4 fruit fly cellular contexts compared by ENCODE assay signal in genomic region chr3R:16447448-16448045, dm6.
TF ChIP-seq lines count a peak whose summit lies in the region.

No protein-coding gene starts in this region.

- no peak for TF ChIP-seq CTCF in whole organism, embryonic (GFP tag; optimal IDR thresholded peaks at IDR 0.05; lab: Kevin White, UChicago)

TF ChIP-seq in whole organism, adult, 20 proteins besides CTCF, POLR2A, EP300 and RAD21:
- no peak for TF ChIP-seq CG14711 (tag; optimal IDR thresholded peaks at IDR 0.05; lab: Kevin White, UChicago)
- TF ChIP-seq cic (GFP tag; optimal IDR thresholded peaks at IDR 0.05; lab: Kevin White, UChicago): peak; percentile 7
- peak; percentile 69 for TF ChIP-seq kay (GFP tag; lab: Kevin White, UChicago; ENCODE audit: borderline replicate concordance)

TF ChIP-seq in whole organism, embryonic, 481 proteins besides CTCF, POLR2A, EP300 and RAD21:
- TF ChIP-seq sug (tag; optimal IDR thresholded peaks at IDR 0.05; lab: Kevin White, UChicago): peak; percentile 51
- peak; percentile 75 for TF ChIP-seq exex (tag; optimal IDR thresholded peaks at IDR 0.05; lab: Kevin White, UChicago)
- TF ChIP-seq CG30431 (GFP tag; optimal IDR thresholded peaks at IDR 0.05; lab: Kevin White, UChicago): no peak
- no peak for TF ChIP-seq Tbp (GFP tag; optimal IDR thresholded peaks at IDR 0.05; lab: Kevin White, UChicago)
- TF ChIP-seq onecut (GFP tag; IDR thresholded peaks at IDR 0.05; lab: Robert Waterston, UW): no peak
- TF ChIP-seq GATAe (GFP tag; conservative IDR thresholded peaks at IDR 0.05; lab: Robert Waterston, UW): peak; percentile 74
- TF ChIP-seq Pdp1 (GFP tag; optimal IDR thresholded peaks at IDR 0.05; lab: Kevin White, UChicago): peak in 1 of 2 experiments; percentile 51
- TF ChIP-seq Med (GFP tag; lab: Kevin White, UChicago): peak; percentile 55
- peak; percentile 73 for TF ChIP-seq sens (GFP tag; lab: Kevin White, UChicago)
- TF ChIP-seq ham (GFP tag; IDR thresholded peaks at IDR 0.05; lab: Robert Waterston, UW): no peak
- TF ChIP-seq grn (GFP tag; optimal IDR thresholded peaks at IDR 0.05; lab: Kevin White, UChicago): peak; percentile 74
- peak; percentile 35 for TF ChIP-seq mirr (GFP tag; optimal IDR thresholded peaks at IDR 0.05; lab: Kevin White, UChicago)
- TF ChIP-seq Hr39 (optimal IDR thresholded peaks at IDR 0.05; lab: Kevin White, UChicago): no peak
- no peak for TF ChIP-seq NC2β (GFP tag; optimal IDR thresholded peaks at IDR 0.05; lab: Kevin White, UChicago)
- peak; percentile 10 for TF ChIP-seq CG34376 (GFP tag; optimal IDR thresholded peaks at IDR 0.05; lab: Kevin White, UChicago)
- TF ChIP-seq Hr78 (GFP tag; optimal IDR thresholded peaks at IDR 0.05; lab: Kevin White, UChicago): peak in 1 of 2 experiments; percentile 47
- peak; percentile 16 for TF ChIP-seq ftz-f1 (GFP tag; optimal IDR thresholded peaks at IDR 0.05; lab: Kevin White, UChicago)
- TF ChIP-seq lab (GFP tag; optimal IDR thresholded peaks at IDR 0.05; lab: Kevin White, UChicago): peak; percentile 19
- TF ChIP-seq crol (GFP tag; IDR thresholded peaks at IDR 0.05; lab: Robert Waterston, UW): peak; percentile 20; the same call in 1 of the 2 replicates
- 0 out of 3 replicates have a peak, but pooled peaks have one; percentile 20 for TF ChIP-seq CG2199 (GFP tag; IDR thresholded peaks at IDR 0.05; lab: Robert Waterston, UW)
- 0 out of 4 replicates have a peak, but pooled peaks have one; percentile 69 for TF ChIP-seq chinmo (GFP tag; IDR thresholded peaks at IDR 0.05; lab: Robert Waterston, UW; ENCODE audit: partially characterized antibody)

TF ChIP-seq in whole organism, prepupa, 60 proteins besides CTCF, POLR2A, EP300 and RAD21:
- TF ChIP-seq vri (GFP tag; optimal IDR thresholded peaks at IDR 0.05; lab: Kevin White, UChicago) (peak; percentile 82), lz (GFP tag; optimal IDR thresholded peaks at IDR 0.05; lab: Kevin White, UChicago) (no peak), svp (GFP tag; lab: Kevin White, UChicago) (peak; percentile 41)

TF ChIP-seq in whole organism, wandering third instar larva, 38 proteins besides CTCF, POLR2A, EP300 and RAD21:
- no peak for TF ChIP-seq psq (GFP tag; optimal IDR thresholded peaks at IDR 0.05; lab: Kevin White, UChicago)
- no peak for TF ChIP-seq jim (GFP tag; optimal IDR thresholded peaks at IDR 0.05; lab: Kevin White, UChicago)
- TF ChIP-seq Vsx2 (GFP tag; optimal IDR thresholded peaks at IDR 0.05; lab: Kevin White, UChicago; ENCODE audit: partially characterized antibody): peak; percentile 75
- no peak for TF ChIP-seq Rel (GFP tag; optimal IDR thresholded peaks at IDR 0.05; lab: Kevin White, UChicago)
- TF ChIP-seq Rel (tag; optimal IDR thresholded peaks at IDR 0.05; lab: Kevin White, UChicago): peak; percentile 58
